In the genomic region with DNA sequence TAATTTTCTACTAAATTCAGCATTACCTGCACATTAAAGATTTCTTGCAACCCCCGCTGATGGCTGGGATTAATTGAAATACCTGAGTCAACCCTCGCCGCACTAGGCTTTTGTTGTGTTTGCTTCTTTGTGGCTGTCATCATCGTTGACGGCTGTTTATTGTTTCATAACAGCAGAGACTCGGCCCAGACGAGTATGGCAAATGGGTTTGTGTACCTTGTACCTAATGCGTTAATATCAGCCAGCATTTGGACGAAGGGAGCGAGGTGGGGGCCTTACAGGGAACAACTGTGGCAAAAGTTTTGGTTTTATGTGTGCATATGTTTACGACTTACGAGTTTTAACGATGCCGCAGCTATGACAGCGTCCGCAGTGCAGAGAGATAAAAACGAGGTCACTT, we compare ENCODE assay signal across 1 fruit fly cellular context.
TF ChIP-seq lines count a peak whose summit lies in the region.

No protein-coding gene starts in this region.

TF ChIP-seq in whole organism, embryonic, 481 proteins besides CTCF, POLR2A, EP300 and RAD21 (continued from another document):
- TF ChIP-seq chinmo (GFP tag; IDR thresholded peaks at IDR 0.05; lab: Robert Waterston, UW; ENCODE audit: partially characterized antibody) (peak; percentile 93), CG18476 (GFP tag; optimal IDR thresholded peaks at IDR 0.05; lab: Kevin White, UChicago) (peak; percentile 89), zen (tag; optimal IDR thresholded peaks at IDR 0.05; lab: Kevin White, UChicago) (peak; percentile 45), pros (GFP tag; optimal IDR thresholded peaks at IDR 0.05; lab: Kevin White, UChicago) (peak; percentile 27), gfzf (GFP tag; optimal IDR thresholded peaks at IDR 0.05; lab: Kevin White, UChicago) (peak; percentile 8), HmgZ (tag; optimal IDR thresholded peaks at IDR 0.05; lab: Kevin White, UChicago) (peak; percentile 1), CG18619 (GFP tag; optimal IDR thresholded peaks at IDR 0.05; lab: Kevin White, UChicago) (no peak), Rfx (GFP tag; IDR thresholded peaks at IDR 0.05; lab: Robert Waterston, UW) (no peak), vvl (GFP tag; IDR thresholded peaks at IDR 0.05; lab: Robert Waterston, UW) (peak; percentile 37; the same call in 1 of the 2 replicates), Sox102F (GFP tag; optimal IDR thresholded peaks at IDR 0.05; lab: Kevin White, UChicago) (no peak), so (GFP tag; IDR thresholded peaks at IDR 0.05; lab: Robert Waterston, UW) (peak; percentile 47; the same call in 1 of the 3 replicates), fd64A (GFP tag; optimal IDR thresholded peaks at IDR 0.05; lab: Kevin White, UChicago) (peak; percentile 8), toy (GFP tag; IDR thresholded peaks at IDR 0.05; lab: Robert Waterston, UW) (0 out of 2 replicates have a peak, but pooled peaks have one; percentile 7), CG17912 (GFP tag; optimal IDR thresholded peaks at IDR 0.05; lab: Kevin White, UChicago) (peak; percentile 65), mirr (GFP tag; optimal IDR thresholded peaks at IDR 0.05; lab: Kevin White, UChicago) (peak; percentile 79), lola (GFP tag; optimal IDR thresholded peaks at IDR 0.05; lab: Kevin White, UChicago) (no peak), CG32532 (GFP tag; IDR thresholded peaks at IDR 0.05; lab: Robert Waterston, UW) (0 out of 2 replicates have a peak, but pooled peaks have one; percentile 19), CG15514 (GFP tag; optimal IDR thresholded peaks at IDR 0.05; lab: Kevin White, UChicago) (peak; percentile 24), kni (GFP tag; optimal IDR thresholded peaks at IDR 0.05; lab: Kevin White, UChicago) (peak; percentile 30), CG3281 (GFP tag; optimal IDR thresholded peaks at IDR 0.05; lab: Kevin White, UChicago) (peak; percentile 10), lab (GFP tag; optimal IDR thresholded peaks at IDR 0.05; lab: Kevin White, UChicago) (peak; percentile 50), sug (tag; optimal IDR thresholded peaks at IDR 0.05; lab: Kevin White, UChicago) (peak; percentile 4), B-H2 (GFP tag; optimal IDR thresholded peaks at IDR 0.05; lab: Kevin White, UChicago) (peak; percentile 8), CG4707 (GFP tag; optimal IDR thresholded peaks at IDR 0.05; lab: Kevin White, UChicago) (peak; percentile 29), gcm2 (GFP tag; optimal IDR thresholded peaks at IDR 0.05; lab: Kevin White, UChicago) (no peak), crol (GFP tag; IDR thresholded peaks at IDR 0.05; lab: Robert Waterston, UW) (peak; percentile 83), CG12071 (GFP tag; optimal IDR thresholded peaks at IDR 0.05; lab: Kevin White, UChicago) (peak; percentile 40), lilli (GFP tag; optimal IDR thresholded peaks at IDR 0.05; lab: Kevin White, UChicago) (no peak), CG14014 (GFP tag; IDR thresholded peaks at IDR 0.05; lab: Robert Waterston, UW) (peak; percentile 11; the same call in 1 of the 2 replicates), tio (GFP tag; optimal IDR thresholded peaks at IDR 0.05; lab: Kevin White, UChicago) (no peak), ci (GFP tag; IDR thresholded peaks at IDR 0.05; lab: Robert Waterston, UW) (0 out of 3 replicates have a peak, but pooled peaks have one; percentile 42), Bteb2 (GFP tag; optimal IDR thresholded peaks at IDR 0.05; lab: Kevin White, UChicago) (no peak), Doc3 (GFP tag; IDR thresholded peaks at IDR 0.05; lab: Robert Waterston, UW; ENCODE audit: partially characterized antibody) (no peak), CG6175 (GFP tag; IDR thresholded peaks at IDR 0.05; lab: Robert Waterston, UW) (0 out of 3 replicates have a peak, but pooled peaks have one; percentile 37), Fer1 (GFP tag; optimal IDR thresholded peaks at IDR 0.05; lab: Kevin White, UChicago) (peak; percentile 13), Hey (tag; optimal IDR thresholded peaks at IDR 0.05; lab: Kevin White, UChicago) (peak; percentile 18), CG12659 (GFP tag; optimal IDR thresholded peaks at IDR 0.05; lab: Kevin White, UChicago) (no peak), ase (GFP tag; IDR thresholded peaks at IDR 0.05; lab: Robert Waterston, UW) (no peak), gsb-n (tag; optimal IDR thresholded peaks at IDR 0.05; lab: Kevin White, UChicago) (peak; percentile 1), CG10543 (GFP tag; optimal IDR thresholded peaks at IDR 0.05; lab: Kevin White, UChicago) (peak; percentile 74), gro (GFP tag; optimal IDR thresholded peaks at IDR 0.05; lab: Kevin White, UChicago) (peak; percentile 10)
